Fruit fly (Drosophila melanogaster) whole organism, embryonic: ENCODE data around the gene yps.

Source experiments
- BEAF-32 ChIP-seq: fragments of 200-800 bp; sonication (Bioruptor generic); optimal IDR thresholded peaks from 3 replicates; lab custom pipeline; 2017; ENCODE audit warnings: missing biosample characterization, missing genetic modification characterization, mild to moderate bottlenecking, moderate library complexity, missing genetic modification reagents
- CG10267 ChIP-seq: fragments of 200-800 bp; sonication (Bioruptor generic); optimal IDR thresholded peaks from 2 replicates; lab custom pipeline; 2018; ENCODE audit warnings: missing biosample characterization, mild to moderate bottlenecking, missing genetic modification characterization, moderate library complexity
- CG10321 ChIP-seq: fragments of 200-800 bp; sonication (Bioruptor generic); IDR thresholded peaks from 2 replicates; pipeline ENCODE4 v1.3.6; 2022; ENCODE audit warnings: missing biosample characterization, missing genetic modification characterization
- CG11398 ChIP-seq: fragments of 200-800 bp; sonication (Bioruptor generic); optimal IDR thresholded peaks from 2 replicates; lab custom pipeline; 2016; ENCODE audit warnings: missing biosample characterization, missing genetic modification characterization
- CG11456 ChIP-seq: fragments of 200-800 bp; sonication (Bioruptor generic); IDR thresholded peaks from 3 replicates; pipeline ENCODE4 v1.3.6; 2022; ENCODE audit warnings: missing biosample characterization, missing genetic modification characterization
- CG12942 ChIP-seq: fragments of 200-800 bp; sonication (Bioruptor generic); optimal IDR thresholded peaks from 3 replicates; lab custom pipeline; 2016; ENCODE audit warnings: missing biosample characterization, missing genetic modification characterization
- CG13287 ChIP-seq: fragments of 200-800 bp; sonication (Bioruptor generic); IDR thresholded peaks from 2 replicates; pipeline ENCODE4 v1.3.6; 2022; ENCODE audit warnings: missing biosample characterization, missing genetic modification characterization; ENCODE audit not compliant: partially characterized antibody
- CG15073 ChIP-seq: fragments of 200-800 bp; sonication (Bioruptor generic); optimal IDR thresholded peaks from 2 replicates; lab custom pipeline; 2016; ENCODE audit warnings: missing biosample characterization, missing genetic modification characterization
- CG17829 ChIP-seq: fragments of 200-800 bp; optimal IDR thresholded peaks from 2 replicates; lab custom pipeline; 2019; ENCODE audit warnings: missing biosample characterization, mild to moderate bottlenecking, missing genetic modification characterization, moderate library complexity
- CG3065 ChIP-seq: fragments of 200-800 bp; sonication (Bioruptor generic); optimal IDR thresholded peaks from 2 replicates; lab custom pipeline; 2016; ENCODE audit warnings: missing biosample characterization, missing genetic modification characterization
- CG31224 ChIP-seq: fragments of 200-800 bp; sonication (Bioruptor generic); IDR thresholded peaks from 2 replicates; pipeline ENCODE4 v1.3.6; 2022; ENCODE audit warnings: missing biosample characterization, missing genetic modification characterization
- CG31365 ChIP-seq: fragments of 200-800 bp; sonication (Bioruptor generic); optimal IDR thresholded peaks from 2 replicates; lab custom pipeline; 2018; ENCODE audit warnings: missing biosample characterization, mild to moderate bottlenecking, missing genetic modification characterization
- CG3726 ChIP-seq: fragments of 200-800 bp; sonication (Bioruptor generic); IDR thresholded peaks from 3 replicates; pipeline ENCODE4, ENCODE4 v1.3.6; 2022; ENCODE audit warnings: missing biosample characterization, missing genetic modification characterization
- CG4617 ChIP-seq: fragments of 200-800 bp; sonication (Bioruptor generic); optimal IDR thresholded peaks from 3 replicates; lab custom pipeline; 2016; ENCODE audit warnings: missing biosample characterization, missing genetic modification characterization, borderline replicate concordance
- CG6765 ChIP-seq: fragments of 200-800 bp; sonication (Bioruptor generic); optimal IDR thresholded peaks from 3 replicates; lab custom pipeline; 2017; ENCODE audit warnings: missing biosample characterization, mild to moderate bottlenecking, missing genetic modification characterization
- CG7357 ChIP-seq: fragments of 200-800 bp; sonication (Bioruptor generic); IDR thresholded peaks from 3 replicates; pipeline ENCODE4 v1.3.6; 2022; ENCODE audit warnings: missing biosample characterization, missing genetic modification characterization
- CG8290 ChIP-seq, 3 experiments: fragments of 200-800 bp; sonication (Bioruptor generic); optimal IDR thresholded peaks; 2 replicates each; lab custom pipeline; 2016 to 2019; ENCODE audit warnings: missing biosample characterization in 3 of 3, missing genetic modification characterization in 3 of 3, mild to moderate bottlenecking in 2 of 3, moderate library complexity in 1 of 3
- CG8388 ChIP-seq: fragments of 200-800 bp; sonication (Bioruptor generic); optimal IDR thresholded peaks from 2 replicates; lab custom pipeline; 2019; ENCODE audit warnings: missing biosample characterization, mild to moderate bottlenecking, missing genetic modification characterization, moderate library complexity
- CG8924 ChIP-seq: fragments of 200-800 bp; optimal IDR thresholded peaks from 3 replicates; lab custom pipeline; 2019; ENCODE audit warnings: missing biosample characterization, mild to moderate bottlenecking, missing genetic modification characterization, moderate library complexity
- CHES-1-like ChIP-seq: fragments of 200-800 bp; sonication (Bioruptor generic); optimal IDR thresholded peaks from 2 replicates; lab custom pipeline; 2016; ENCODE audit warnings: missing biosample characterization, missing genetic modification characterization
- Chrac-16 ChIP-seq: fragments of 200-800 bp; sonication (Bioruptor generic); optimal IDR thresholded peaks from 3 replicates; lab custom pipeline; 2016; ENCODE audit warnings: missing biosample characterization, missing genetic modification characterization
- CoRest ChIP-seq: fragments of 200-800 bp; sonication (Bioruptor generic); optimal IDR thresholded peaks from 3 replicates; lab custom pipeline; 2018; ENCODE audit warnings: missing biosample characterization, mild to moderate bottlenecking, missing genetic modification characterization, moderate library complexity
- D ChIP-seq, 2 experiments: fragments of 200-800 bp in 1 of 2; fragments of >200 bp in 1 of 2; sonication (Bioruptor generic) in 1 of 2; optimal IDR thresholded peaks; 2 replicates in 1 of 2; 3 replicates in 1 of 2; lab custom pipeline; 2017; ENCODE audit warnings: mild to moderate bottlenecking in 1 of 2, missing biosample characterization in 1 of 2, missing genetic modification characterization in 1 of 2, missing genetic modification reagents in 1 of 2
- Dll ChIP-seq: fragments of 200-800 bp; sonication (Bioruptor generic); IDR thresholded peaks from 4 replicates; pipeline ENCODE4 v1.3.6; 2022; ENCODE audit warnings: missing biosample characterization, missing genetic modification characterization; ENCODE audit not compliant: partially characterized antibody
- Doc3 ChIP-seq: fragments of 200-800 bp; sonication (Bioruptor generic); IDR thresholded peaks from 3 replicates; pipeline ENCODE4 v1.3.6; 2022; ENCODE audit warnings: missing biosample characterization, missing genetic modification characterization; ENCODE audit not compliant: partially characterized antibody
- H2.0 ChIP-seq: fragments of 200-800 bp; sonication (Bioruptor generic); IDR thresholded peaks from 2 replicates; pipeline ENCODE4 v1.3.6; 2022; ENCODE audit warnings: missing biosample characterization, missing genetic modification characterization
- MTF-1 ChIP-seq: fragments of 200-800 bp; sonication (Bioruptor generic); optimal IDR thresholded peaks from 2 replicates; lab custom pipeline; 2018; ENCODE audit warnings: missing biosample characterization, mild to moderate bottlenecking, missing genetic modification characterization, borderline replicate concordance
- Neu2 ChIP-seq: fragments of 200-800 bp; sonication (Bioruptor generic); optimal IDR thresholded peaks from 3 replicates; lab custom pipeline; 2016; ENCODE audit warnings: missing biosample characterization, missing genetic modification characterization, borderline replicate concordance
- Opbp ChIP-seq: fragments of 200-800 bp; sonication (Bioruptor generic); IDR thresholded peaks from 3 replicates; pipeline ENCODE4 v1.3.6; 2022; ENCODE audit warnings: missing biosample characterization, missing genetic modification characterization; ENCODE audit not compliant: partially characterized antibody
- Stat92E ChIP-seq, 3 experiments: fragments of >200 bp in 2 of 3; fragments of 200-800 bp in 1 of 3; sonication (Bioruptor generic) in 1 of 3; optimal IDR thresholded peaks; 2 replicates each; lab custom pipeline; 2017 to 2019; ENCODE audit warnings: missing biosample characterization in 3 of 3, missing genetic modification characterization in 3 of 3, mild to moderate bottlenecking in 1 of 3, moderate library complexity in 1 of 3
- crol ChIP-seq: fragments of 200-800 bp; sonication (Bioruptor generic); IDR thresholded peaks from 2 replicates; pipeline ENCODE4 v1.3.6; 2022; ENCODE audit warnings: missing biosample characterization, missing genetic modification characterization
- cwo ChIP-seq: fragments of 200-800 bp; sonication (Bioruptor generic); optimal IDR thresholded peaks from 3 replicates; lab custom pipeline; 2017; ENCODE audit warnings: missing biosample characterization, missing genetic modification characterization, mild to moderate bottlenecking, moderate library complexity, missing genetic modification reagents
- emc ChIP-seq: fragments of 200-800 bp; sonication (Bioruptor generic); optimal IDR thresholded peaks from 2 replicates; lab custom pipeline; 2016; ENCODE audit warnings: missing biosample characterization, missing genetic modification characterization
- gfzf ChIP-seq: fragments of 200-800 bp; sonication (Bioruptor generic); optimal IDR thresholded peaks from 2 replicates; lab custom pipeline; 2016; ENCODE audit warnings: missing biosample characterization, mild to moderate bottlenecking, missing genetic modification characterization, moderate library complexity
- grau ChIP-seq: fragments of 200-800 bp; optimal IDR thresholded peaks from 3 replicates; lab custom pipeline; 2019; ENCODE audit warnings: missing biosample characterization, mild to moderate bottlenecking, missing genetic modification characterization, moderate library complexity
- kay ChIP-seq: fragments of 200-800 bp; sonication (Bioruptor generic); optimal IDR thresholded peaks from 2 replicates; lab custom pipeline; 2016; ENCODE audit warnings: missing biosample characterization, missing genetic modification characterization
- lov ChIP-seq, 2 experiments: fragments of 200-800 bp in 1 of 2; fragments of >200 bp in 1 of 2; sonication (Bioruptor generic) in 1 of 2; IDR thresholded peaks in 1 of 2; optimal IDR thresholded peaks in 1 of 2; 2 replicates in 1 of 2; 3 replicates in 1 of 2; pipeline versions ENCODE4 v1.3.6 to Lab custom; 2017 to 2022; ENCODE audit warnings: missing biosample characterization in 1 of 2, missing genetic modification characterization in 1 of 2
- nerfin-1 ChIP-seq: fragments of 200-800 bp; sonication (Bioruptor generic); optimal IDR thresholded peaks from 3 replicates; lab custom pipeline; 2019; ENCODE audit warnings: missing biosample characterization, mild to moderate bottlenecking, missing genetic modification characterization, moderate library complexity
- nom ChIP-seq: fragments of 200-800 bp; sonication (Bioruptor generic); optimal IDR thresholded peaks from 2 replicates; lab custom pipeline; 2017; ENCODE audit warnings: missing biosample characterization, missing genetic modification characterization, mild to moderate bottlenecking, moderate library complexity, missing genetic modification reagents
- odd ChIP-seq: fragments of 200-800 bp; sonication (Bioruptor generic); optimal IDR thresholded peaks from 2 replicates; lab custom pipeline; 2017; ENCODE audit warnings: missing biosample characterization, mild to moderate bottlenecking, missing genetic modification characterization
- onecut ChIP-seq: fragments of 200-800 bp; sonication (Bioruptor generic); IDR thresholded peaks from 2 replicates; pipeline ENCODE4 v1.3.6; 2022; ENCODE audit warnings: missing biosample characterization, missing genetic modification characterization
- peb ChIP-seq: fragments of 200-800 bp; sonication (Bioruptor generic); IDR thresholded peaks from 2 replicates; pipeline ENCODE4 v1.3.6; 2022; ENCODE audit warnings: missing biosample characterization, missing genetic modification characterization
- seq ChIP-seq: fragments of 200-800 bp; sonication (Bioruptor generic); IDR thresholded peaks from 2 replicates; pipeline ENCODE4 v1.3.6; 2022; ENCODE audit warnings: missing biosample characterization, missing genetic modification characterization
- sug ChIP-seq: fragments of 200-800 bp; optimal IDR thresholded peaks from 2 replicates; lab custom pipeline; 2019; ENCODE audit warnings: missing biosample characterization, mild to moderate bottlenecking, missing genetic modification characterization, moderate library complexity
- usp ChIP-seq: fragments of >200 bp; optimal IDR thresholded peaks from 2 replicates; lab custom pipeline; 2017; ENCODE audit warnings: missing biosample characterization, missing genetic modification characterization
- vnd ChIP-seq: fragments of 200-800 bp; sonication (Bioruptor generic); IDR thresholded peaks from 3 replicates; pipeline ENCODE4 v1.3.6; 2022; ENCODE audit warnings: missing biosample characterization, missing genetic modification characterization; ENCODE audit not compliant: partially characterized antibody
- zfh1 ChIP-seq: fragments of 200-800 bp; sonication (Bioruptor generic); IDR thresholded peaks from 3 replicates; pipeline ENCODE4 v1.3.6; 2022; ENCODE audit warnings: missing biosample characterization, missing genetic modification characterization

yps gene

DNA sequence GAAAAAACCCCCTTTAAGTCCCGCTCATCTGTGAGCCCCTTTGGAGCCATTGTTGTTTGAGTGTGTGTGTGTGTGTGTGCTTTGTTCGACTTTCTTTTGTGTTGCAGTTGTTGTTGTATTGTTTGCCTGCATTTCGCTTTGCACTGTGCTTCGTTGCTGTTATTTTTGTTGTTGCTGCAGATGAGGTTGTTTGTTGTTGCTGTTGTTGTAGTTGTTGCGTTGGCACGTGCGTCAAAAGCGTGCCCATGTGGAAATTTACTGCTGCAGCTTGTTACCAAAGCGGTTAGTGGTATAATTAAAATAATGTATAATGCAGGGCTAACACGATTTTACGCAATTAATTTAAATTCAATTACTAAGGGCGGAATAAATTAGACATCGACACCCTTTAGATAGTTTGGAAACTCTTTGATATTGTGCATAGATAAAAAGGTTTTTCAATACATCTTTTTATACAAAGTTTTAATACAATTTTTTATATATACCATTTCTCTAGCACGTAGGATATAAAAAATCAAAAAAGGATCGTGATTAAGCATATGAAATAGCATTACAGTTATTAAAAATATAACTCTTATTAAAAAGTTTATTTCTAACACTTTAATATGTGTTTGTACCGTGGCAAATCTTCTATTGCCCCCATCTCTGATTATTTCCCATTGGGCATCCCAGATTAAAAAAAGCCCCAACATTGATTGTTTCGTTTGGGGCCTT is 34.6 kb downstream of the yps start (continued):
- TF ChIP-seq sug (tag; lab: Kevin White, UChicago) (no peak), CG3065 (GFP tag; lab: Kevin White, UChicago) (no peak), usp (GFP tag; lab: Kevin White, UChicago) (no peak), onecut (GFP tag; lab: Robert Waterston, UW) (no peak), CG11398 (GFP tag; lab: Kevin White, UChicago) (no peak), Doc3 (no peak), CG12942 (GFP tag; lab: Kevin White, UChicago) (no peak), zfh1 (GFP tag; lab: Robert Waterston, UW) (no peak), crol (GFP tag; lab: Robert Waterston, UW) (peak; percentile 72; the same call in 1 of the 2 replicates), peb (GFP tag; lab: Robert Waterston, UW) (no peak), Opbp (GFP tag; lab: Robert Waterston, UW) (no peak), Dll (GFP tag; lab: Robert Waterston, UW) (no peak), grau (tag; lab: Kevin White, UChicago) (no peak), vnd (GFP tag; lab: Robert Waterston, UW) (no peak), CG15073 (GFP tag; lab: Kevin White, UChicago) (no peak), Stat92E (GFP tag; optimal IDR thresholded peaks at IDR 0.05; lab: Kevin White, UChicago) (no peak), lov (optimal IDR thresholded peaks at IDR 0.05; lab: Kevin White, UChicago) (no peak), lov (GFP tag; IDR thresholded peaks at IDR 0.05; lab: Robert Waterston, UW) (no peak), CG13287 (GFP tag; lab: Robert Waterston, UW) (no peak), Chrac-16 (GFP tag; lab: Kevin White, UChicago) (no peak), CG4617 (no peak), kay (GFP tag; lab: Kevin White, UChicago) (no peak), emc (GFP tag; lab: Kevin White, UChicago) (no peak), nom (GFP tag; lab: Kevin White, UChicago) (peak; percentile 39), CG10321 (no peak), H2.0 (GFP tag; lab: Robert Waterston, UW) (no peak), CG8924 (tag; lab: Kevin White, UChicago) (peak; percentile 15), CG10267 (tag; lab: Kevin White, UChicago) (no peak), MTF-1 (no peak), CG11456 (no peak), cwo (GFP tag; lab: Kevin White, UChicago) (peak; percentile 78), gfzf (GFP tag; lab: Kevin White, UChicago) (no peak), Neu2 (GFP tag; lab: Kevin White, UChicago) (no peak), CG6765 (GFP tag; lab: Kevin White, UChicago) (no peak), CHES-1-like (GFP tag; lab: Kevin White, UChicago) (no peak), CG17829 (tag; lab: Kevin White, UChicago) (peak; percentile 12), CG31224 (GFP tag; lab: Robert Waterston, UW) (no peak), CG31365 (no peak), CG7357 (no peak), nerfin-1 (no peak), CoRest (tag; lab: Kevin White, UChicago) (no peak), D (optimal IDR thresholded peaks at IDR 0.05; lab: Kevin White, UChicago) (no peak), D (GFP tag; optimal IDR thresholded peaks at IDR 0.05; lab: Kevin White, UChicago) (peak; percentile 11), CG3726 (no peak), CG8290 (GFP tag; optimal IDR thresholded peaks at IDR 0.05; lab: Kevin White, UChicago) (no peak), CG8290 (tag; optimal IDR thresholded peaks at IDR 0.05; lab: Kevin White, UChicago) (no peak), CG8388 (no peak), odd (GFP tag; lab: Kevin White, UChicago) (no peak), seq (GFP tag; lab: Robert Waterston, UW) (no peak), BEAF-32 (no peak)
